Fruit fly (Drosophila melanogaster): ENCODE measurements around the gene CG46306.

Gene CG46306

DNA sequence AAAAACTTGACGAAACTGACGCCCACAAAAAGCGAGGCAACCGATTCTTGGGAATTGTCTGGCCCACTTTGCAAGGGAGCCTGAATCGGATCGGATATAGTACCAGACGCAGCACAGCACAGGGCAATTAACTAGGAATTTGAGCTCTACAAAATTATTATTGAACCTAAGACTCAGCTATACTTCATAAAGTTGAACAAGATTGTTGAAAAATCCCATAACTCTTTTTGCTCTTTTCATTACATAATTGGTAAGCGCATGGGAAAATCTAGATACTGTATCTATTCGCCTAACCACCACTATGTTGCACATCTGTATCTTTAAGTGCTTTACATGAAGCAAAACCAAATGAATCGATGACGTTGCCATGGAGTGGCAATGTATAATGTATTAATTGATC is 2.2 kb downstream of the CG46306 start (continued):
- peak; percentile 36; the same call in 1 of the 2 replicates for TF ChIP-seq Gsc (GFP tag; IDR thresholded peaks at IDR 0.05)
- TF ChIP-seq gsb (GFP tag; IDR thresholded peaks at IDR 0.05) = no peak
- TF ChIP-seq her (GFP tag; optimal IDR thresholded peaks at IDR 0.05) = peak; percentile 56
- TF ChIP-seq fd102C (GFP tag; optimal IDR thresholded peaks at IDR 0.05) = no peak
- TF ChIP-seq zen (tag; optimal IDR thresholded peaks at IDR 0.05) = peak; percentile 38
- TF ChIP-seq CG33213 (GFP tag; optimal IDR thresholded peaks at IDR 0.05) = peak; percentile 62
- peak; percentile 55 for TF ChIP-seq CG1792 (GFP tag; optimal IDR thresholded peaks at IDR 0.05)
- TF ChIP-seq pfk (GFP tag; optimal IDR thresholded peaks at IDR 0.05) = no peak
- peak; percentile 54 for TF ChIP-seq CG18764 (GFP tag; optimal IDR thresholded peaks at IDR 0.05)
- peak; percentile 64 for TF ChIP-seq Atf-2 (GFP tag; optimal IDR thresholded peaks at IDR 0.05)
- no peak for TF ChIP-seq mld (GFP tag; IDR thresholded peaks at IDR 0.05; ENCODE audit: partially characterized antibody)
- no peak for TF ChIP-seq NK7.1 (GFP tag; optimal IDR thresholded peaks at IDR 0.05)
- TF ChIP-seq sima (GFP tag; optimal IDR thresholded peaks at IDR 0.05) = no peak
- TF ChIP-seq odd (GFP tag; optimal IDR thresholded peaks at IDR 0.05) = peak; percentile 69
- TF ChIP-seq CG11093 (GFP tag; IDR thresholded peaks at IDR 0.05) = 0 out of 3 replicates have a peak, but pooled peaks have one; percentile 15
- no peak for TF ChIP-seq CG34376 (GFP tag; optimal IDR thresholded peaks at IDR 0.05)
- peak; percentile 77 for TF ChIP-seq CG12071 (GFP tag; optimal IDR thresholded peaks at IDR 0.05)
- peak; percentile 72; the same call in 2 of the 3 replicates for TF ChIP-seq tgo (GFP tag; IDR thresholded peaks at IDR 0.05)
- TF ChIP-seq CG1603 (tag; optimal IDR thresholded peaks at IDR 0.05) = peak; percentile 91
- peak; percentile 63 for TF ChIP-seq pb (GFP tag; optimal IDR thresholded peaks at IDR 0.05)
- TF ChIP-seq CG11560 (tag; IDR thresholded peaks at IDR 0.05) = no peak
- TF ChIP-seq Scr (GFP tag; IDR thresholded peaks at IDR 0.05; ENCODE audit: partially characterized antibody) = no peak
- TF ChIP-seq CG7271 (tag; optimal IDR thresholded peaks at IDR 0.05) = peak; percentile 14
- peak; percentile 75 for TF ChIP-seq CG4820 (GFP tag; optimal IDR thresholded peaks at IDR 0.05)
- TF ChIP-seq Dll (GFP tag; IDR thresholded peaks at IDR 0.05; ENCODE audit: partially characterized antibody) = no peak
- TF ChIP-seq psq (GFP tag; optimal IDR thresholded peaks at IDR 0.05) = no peak
- TF ChIP-seq sob (GFP tag; IDR thresholded peaks at IDR 0.05) = peak; percentile 51
- TF ChIP-seq dan (GFP tag; IDR thresholded peaks at IDR 0.05) = no peak
- TF ChIP-seq CG11723 (GFP tag; optimal IDR thresholded peaks at IDR 0.05) = peak; percentile 55
- TF ChIP-seq p53 (GFP tag; optimal IDR thresholded peaks at IDR 0.05) = no peak
- TF ChIP-seq CoRest (tag; optimal IDR thresholded peaks at IDR 0.05) = peak; percentile 75
- TF ChIP-seq fd3F (GFP tag; optimal IDR thresholded peaks at IDR 0.05) = peak; percentile 43
- TF ChIP-seq CG14050 (GFP tag; IDR thresholded peaks at IDR 0.05) = peak; percentile 66
- no peak for TF ChIP-seq Elba2 (GFP tag; optimal IDR thresholded peaks at IDR 0.05)
- peak; percentile 27 for TF ChIP-seq Bdp1 (GFP tag; optimal IDR thresholded peaks at IDR 0.05)
- TF ChIP-seq CG6272 (GFP tag; IDR thresholded peaks at IDR 0.05) = no peak
- peak; percentile 90 for TF ChIP-seq Med (GFP tag)
- TF ChIP-seq gfzf (GFP tag; optimal IDR thresholded peaks at IDR 0.05) = no peak
- peak; percentile 87 for TF ChIP-seq vvl (GFP tag; IDR thresholded peaks at IDR 0.05)
- TF ChIP-seq CG5180 (GFP tag; optimal IDR thresholded peaks at IDR 0.05) = peak; percentile 60
- peak; percentile 58 for TF ChIP-seq CG4730 (GFP tag; IDR thresholded peaks at IDR 0.05)
- peak; percentile 45 for TF ChIP-seq Lhr (GFP tag; optimal IDR thresholded peaks at IDR 0.05)
- peak; percentile 76 for TF ChIP-seq stc (GFP tag; IDR thresholded peaks at IDR 0.05)
- TF ChIP-seq E2f1 (GFP tag; IDR thresholded peaks at IDR 0.05) = peak; percentile 64; the same call in 1 of the 2 replicates
- TF ChIP-seq CG4617 (GFP tag; optimal IDR thresholded peaks at IDR 0.05; ENCODE audit: borderline replicate concordance) = peak; percentile 14
- TF ChIP-seq fu2 (GFP tag; optimal IDR thresholded peaks at IDR 0.05) = no peak
- TF ChIP-seq cwo (GFP tag; optimal IDR thresholded peaks at IDR 0.05) = peak; percentile 36
- peak; percentile 25 for TF ChIP-seq CG8359 (GFP tag; optimal IDR thresholded peaks at IDR 0.05; ENCODE audit: borderline replicate concordance)
- no peak for TF ChIP-seq HLHmδ (GFP tag; optimal IDR thresholded peaks at IDR 0.05)
- no peak for TF ChIP-seq CG2129 (GFP tag; IDR thresholded peaks at IDR 0.05; ENCODE audit: partially characterized antibody)
- peak; percentile 66 for TF ChIP-seq Oaz (GFP tag; IDR thresholded peaks at IDR 0.05)

Data from whole organism, embryonic.